Worm (Caenorhabditis elegans) whole organism, midembryonic: ENCODE data around the gene lsy-2.

Source experiments
- T22C8.4 ChIP-seq: fragments of 200-800 bp; sonication (Bioruptor generic); IDR thresholded peaks from 2 replicates; pipeline ENCODE4 v1.3.6; 2022; ENCODE audit warnings: missing genetic modification characterization, missing compliant biosample characterization
- cog-1 ChIP-seq: sonication (generic microtip); optimal IDR thresholded peaks from 2 replicates; lab custom pipeline; 2016; ENCODE audit warnings: missing genetic modification characterization, missing compliant biosample characterization
- flt-1 ChIP-seq: fragments of 200-800 bp; sonication (Bioruptor generic); IDR thresholded peaks from 2 replicates; pipeline ENCODE4 v1.3.6; 2022; ENCODE audit warnings: missing genetic modification characterization, missing compliant biosample characterization
- klf-2 ChIP-seq: fragments of 200-800 bp; sonication (Bioruptor generic); conservative IDR thresholded peaks from 2 replicates; pipeline ENCODE4 v1.3.6; 2022; ENCODE audit warnings: missing genetic modification reagents, missing genetic modification characterization, missing compliant biosample characterization
- med-1 ChIP-seq: sonication (generic microtip); optimal IDR thresholded peaks from 2 replicates; lab custom pipeline; 2017; ENCODE audit warnings: missing genetic modification characterization, mild to moderate bottlenecking, missing compliant biosample characterization, antibody characterized with exemption, missing genetic modification reagents; ENCODE audit not compliant: insufficient read depth
- ref-1 ChIP-seq: fragments of 200-800 bp; sonication (Bioruptor generic); conservative IDR thresholded peaks from 2 replicates; pipeline ENCODE4 v1.3.6; 2022; ENCODE audit warnings: missing genetic modification reagents, missing genetic modification characterization, missing compliant biosample characterization
- tab-1 ChIP-seq: fragments of 200-800 bp; sonication (Bioruptor generic); IDR thresholded peaks from 2 replicates; pipeline ENCODE4 v1.3.6; 2022; ENCODE audit warnings: missing genetic modification characterization, missing compliant biosample characterization
- ztf-23 ChIP-seq: fragments of 200-800 bp; sonication (Bioruptor generic); IDR thresholded peaks from 2 replicates; pipeline ENCODE4 v1.3.6; 2022; ENCODE audit warnings: missing genetic modification reagents, missing genetic modification characterization, missing compliant biosample characterization
- ztf-29 ChIP-seq: fragments of 200-800 bp; sonication (Bioruptor generic); IDR thresholded peaks from 2 replicates; pipeline ENCODE4 v1.3.6; 2022; ENCODE audit warnings: missing genetic modification reagents, missing genetic modification characterization, missing compliant biosample characterization

DNA sequence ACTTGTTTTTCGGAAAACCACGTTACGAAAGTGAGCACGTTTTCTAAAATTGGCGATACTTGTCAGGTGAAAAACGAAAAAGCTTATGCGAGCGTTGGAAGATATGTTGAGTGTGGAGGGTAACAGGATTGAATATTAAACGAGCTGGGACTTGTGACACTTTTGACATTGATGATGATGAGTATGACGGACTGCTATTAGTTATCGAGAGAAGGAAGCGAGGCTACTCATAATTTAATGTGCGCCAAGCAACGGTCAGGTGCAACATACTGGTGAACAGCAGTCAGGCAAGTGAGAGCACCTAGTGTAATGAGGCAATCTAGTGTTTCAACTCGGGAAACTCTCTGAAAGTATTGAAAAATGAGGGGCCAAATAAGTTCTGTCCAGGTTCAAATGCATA lies 39.3 kb upstream of the lsy-2 start:
- TF ChIP-seq flt-1 (GFP tag; lab: Robert Waterston, UW) (no peak), ztf-23 (GFP tag; lab: Robert Waterston, UW) (no peak), med-1 (no peak), ztf-29 (GFP tag; lab: Robert Waterston, UW) (no peak), T22C8.4 (GFP tag; lab: Robert Waterston, UW) (no peak), klf-2 (no peak), cog-1 (tag; lab: Kevin White, UChicago) (no peak), tab-1 (GFP tag; lab: Robert Waterston, UW) (no peak), ref-1 (GFP tag; lab: Robert Waterston, UW) (no peak)
